Worm (Caenorhabditis elegans) whole organism, midembryonic: ENCODE measurements around the gene idpa-2.

Experiments used
- T22C8.4 ChIP-seq: fragments of 200-800 bp; sonication (Bioruptor generic); IDR thresholded peaks from 2 replicates; pipeline ENCODE4 v1.3.6; 2022; ENCODE audit warnings: missing genetic modification characterization, missing compliant biosample characterization
- klf-2 ChIP-seq: fragments of 200-800 bp; sonication (Bioruptor generic); conservative IDR thresholded peaks from 2 replicates; pipeline ENCODE4 v1.3.6; 2022; ENCODE audit warnings: missing genetic modification reagents, missing genetic modification characterization, missing compliant biosample characterization
- med-1 ChIP-seq: sonication (generic microtip); optimal IDR thresholded peaks from 2 replicates; lab custom pipeline; 2017; ENCODE audit warnings: missing genetic modification characterization, mild to moderate bottlenecking, missing compliant biosample characterization, antibody characterized with exemption, missing genetic modification reagents; ENCODE audit not compliant: insufficient read depth
- ztf-29 ChIP-seq: fragments of 200-800 bp; sonication (Bioruptor generic); IDR thresholded peaks from 2 replicates; pipeline ENCODE4 v1.3.6; 2022; ENCODE audit warnings: missing genetic modification reagents, missing genetic modification characterization, missing compliant biosample characterization

DNA sequence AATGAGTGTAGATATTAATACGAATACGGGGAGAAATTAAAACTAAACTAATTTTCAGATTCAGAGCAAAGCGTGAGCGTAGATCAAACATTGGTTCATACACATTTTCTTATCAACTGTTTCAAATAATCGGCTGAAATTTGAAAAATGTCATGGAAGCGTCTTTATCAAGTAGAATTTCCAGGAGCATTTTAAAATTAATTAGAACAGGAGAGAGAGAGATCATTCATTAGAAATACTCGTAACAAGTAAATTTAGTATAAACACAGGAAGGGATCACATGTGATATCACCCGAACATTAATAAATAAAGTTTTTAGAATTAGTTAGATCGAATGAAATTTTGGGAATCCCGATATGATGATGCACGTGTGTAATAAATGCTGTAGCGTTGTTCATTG lies 14.4 kb upstream of the idpa-2 start, which contains the start of gene pho-13:
- no peak for TF ChIP-seq klf-2 (GFP tag; lab: Robert Waterston, UW)
- TF ChIP-seq T22C8.4 (GFP tag; lab: Robert Waterston, UW) = no peak
- TF ChIP-seq ztf-29 = no peak
- no peak for TF ChIP-seq med-1 (GFP tag; lab: Kevin White, UChicago)
